Worm (Caenorhabditis elegans) whole organism, mixed stage, embryonic: ENCODE results near the gene ZK643.2.

Experiments
- M03D4.4 ChIP-seq: sonication (generic microtip); optimal IDR thresholded peaks from 2 replicates; lab custom pipeline; 2017; ENCODE audit warnings: mild to moderate bottlenecking, missing genetic modification characterization, missing compliant biosample characterization
- blmp-1 ChIP-seq: fragments of 150-350 bp; optimal IDR thresholded peaks from 2 replicates; lab custom pipeline; 2014; ENCODE audit warnings: missing biosample characterization, missing genetic modification characterization
- ceh-39 ChIP-seq: fragments of 150-350 bp; optimal IDR thresholded peaks from 2 replicates; lab custom pipeline; 2014; ENCODE audit warnings: missing biosample characterization, missing genetic modification characterization
- ceh-43 ChIP-seq: fragments of 200-800 bp; sonication (Bioruptor generic); optimal IDR thresholded peaks from 2 replicates; lab custom pipeline; 2018; ENCODE audit warnings: mild to moderate bottlenecking, missing genetic modification characterization, moderate library complexity, missing compliant biosample characterization
- ceh-83 ChIP-seq: fragments of 200-800 bp; sonication (Bioruptor generic); optimal IDR thresholded peaks from 2 replicates; lab custom pipeline; 2018; ENCODE audit warnings: mild to moderate bottlenecking, missing genetic modification characterization, missing compliant biosample characterization
- ces-1 ChIP-seq: fragments of 150-350 bp; optimal IDR thresholded peaks from 2 replicates; lab custom pipeline; 2014; ENCODE audit warnings: missing biosample characterization, missing genetic modification reagents, missing genetic modification characterization
- drap-1 ChIP-seq: fragments of 200-800 bp; sonication (Bioruptor generic); optimal IDR thresholded peaks from 3 replicates; lab custom pipeline; 2018; ENCODE audit warnings: mild to moderate bottlenecking, missing genetic modification characterization, missing compliant biosample characterization
- elt-1 ChIP-seq: sonication (generic microtip); optimal IDR thresholded peaks from 2 replicates; lab custom pipeline; 2017; ENCODE audit warnings: missing genetic modification characterization, mild to moderate bottlenecking, missing compliant biosample characterization, antibody characterized with exemption, moderate library complexity, borderline replicate concordance; ENCODE audit not compliant: insufficient read depth
- elt-3 ChIP-seq: fragments of 150-350 bp; optimal IDR thresholded peaks from 2 replicates; lab custom pipeline; 2014; ENCODE audit warnings: missing biosample characterization, missing genetic modification characterization
- flh-1 ChIP-seq: fragments of 200-800 bp; sonication (Bioruptor generic); optimal IDR thresholded peaks from 2 replicates; lab custom pipeline; 2018; ENCODE audit warnings: mild to moderate bottlenecking, missing genetic modification characterization, moderate library complexity, missing compliant biosample characterization
- hlh-1 ChIP-seq: fragments of 150-350 bp; optimal IDR thresholded peaks from 2 replicates; lab custom pipeline; 2014; ENCODE audit warnings: missing biosample characterization, missing genetic modification reagents, missing genetic modification characterization
- lin-13 ChIP-seq: fragments of 150-350 bp; optimal IDR thresholded peaks from 2 replicates; lab custom pipeline; 2014; ENCODE audit warnings: missing biosample characterization, missing genetic modification characterization
- lin-32 ChIP-seq: fragments of 200-800 bp; sonication (Bioruptor generic); optimal IDR thresholded peaks from 2 replicates; lab custom pipeline; 2018; ENCODE audit warnings: mild to moderate bottlenecking, missing genetic modification characterization, missing compliant biosample characterization
- mab-5 ChIP-seq: fragments of 150-350 bp; optimal IDR thresholded peaks from 2 replicates; lab custom pipeline; 2014; ENCODE audit warnings: missing biosample characterization, missing genetic modification characterization
- mep-1 ChIP-seq: fragments of 150-350 bp; optimal IDR thresholded peaks from 2 replicates; lab custom pipeline; 2017; ENCODE audit warnings: missing biosample characterization, missing genetic modification reagents, missing genetic modification characterization, inconsistent platforms
- mls-2 ChIP-seq: sonication (generic microtip); optimal IDR thresholded peaks from 2 replicates; lab custom pipeline; 2016; ENCODE audit warnings: mild to moderate bottlenecking, missing genetic modification characterization, moderate library complexity, missing compliant biosample characterization
- nhr-237 ChIP-seq: fragments of 150-350 bp; optimal IDR thresholded peaks from 2 replicates; lab custom pipeline; 2014; ENCODE audit warnings: missing biosample characterization, missing genetic modification characterization
- nhr-28 ChIP-seq: fragments of 150-350 bp; optimal IDR thresholded peaks from 2 replicates; lab custom pipeline; 2014; ENCODE audit warnings: missing biosample characterization, missing genetic modification characterization
- nhr-76 ChIP-seq: sonication (generic microtip); optimal IDR thresholded peaks from 2 replicates; lab custom pipeline; 2017; ENCODE audit warnings: missing biosample characterization, missing genetic modification characterization
- pha-4 ChIP-seq: fragments of 150-350 bp; optimal IDR thresholded peaks from 2 replicates; lab custom pipeline; 2018; ENCODE audit warnings: missing biosample characterization, missing genetic modification reagents, missing genetic modification characterization
- sem-2 ChIP-seq: fragments of 200-800 bp; sonication (Bioruptor generic); optimal IDR thresholded peaks from 2 replicates; lab custom pipeline; 2018; ENCODE audit warnings: mild to moderate bottlenecking, missing genetic modification characterization, missing compliant biosample characterization
- snpc-4 ChIP-seq: fragments of 150-350 bp; optimal IDR thresholded peaks from 2 replicates; lab custom pipeline; 2014; ENCODE audit warnings: missing biosample characterization, missing genetic modification characterization
- sptf-1 ChIP-seq: sonication (generic microtip); optimal IDR thresholded peaks from 2 replicates; lab custom pipeline; 2017; ENCODE audit warnings: mild to moderate bottlenecking, missing genetic modification characterization, moderate library complexity, missing compliant biosample characterization
- tbx-8 ChIP-seq: fragments of 200-800 bp; sonication (Bioruptor generic); optimal IDR thresholded peaks from 2 replicates; lab custom pipeline; 2018; ENCODE audit warnings: mild to moderate bottlenecking, missing genetic modification characterization, moderate library complexity, missing compliant biosample characterization
- unc-120 ChIP-seq: sonication (generic microtip); optimal IDR thresholded peaks from 2 replicates; lab custom pipeline; 2017; ENCODE audit warnings: missing genetic modification characterization, missing compliant biosample characterization; ENCODE audit not compliant: poor library complexity, severe bottlenecking
- unc-62 ChIP-seq: fragments of 150-350 bp; optimal IDR thresholded peaks from 2 replicates; lab custom pipeline; 2014; ENCODE audit warnings: missing biosample characterization, missing genetic modification reagents, missing genetic modification characterization
- zip-8 ChIP-seq: fragments of 150-350 bp; optimal IDR thresholded peaks from 2 replicates; lab custom pipeline; 2014; ENCODE audit warnings: missing biosample characterization, missing genetic modification characterization
- ztf-11 ChIP-seq: fragments of 150-350 bp; optimal IDR thresholded peaks from 2 replicates; lab custom pipeline; 2014; ENCODE audit warnings: missing biosample characterization, missing genetic modification characterization

Gene ZK643.2

DNA sequence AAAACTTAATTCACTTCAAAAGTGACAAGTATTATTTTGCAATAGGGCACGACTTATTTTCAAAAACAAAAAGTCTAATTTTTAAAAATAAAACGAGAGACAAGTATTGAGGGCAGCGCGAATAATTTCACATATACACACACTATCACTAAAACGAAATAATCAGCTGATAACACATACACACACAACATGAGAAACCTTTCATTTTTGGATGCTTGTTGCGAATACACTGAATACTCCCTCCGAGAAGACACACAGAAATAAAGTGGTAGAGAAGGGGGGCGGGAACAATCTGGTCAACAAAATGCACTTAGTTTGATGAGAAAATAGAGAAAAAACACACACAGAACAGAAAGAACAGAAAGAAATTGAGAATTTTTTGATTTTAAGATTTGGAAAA is 28.1 kb downstream of the ZK643.2 start:
- TF ChIP-seq sem-2: no peak
- TF ChIP-seq tbx-8: no peak
- no peak for TF ChIP-seq ceh-43 (GFP tag; lab: Kevin White, UChicago)

- TF ChIP-seq M03D4.4 (tag; lab: Kevin White, UChicago): no peak
- TF ChIP-seq flh-1: no peak
- TF ChIP-seq lin-32 (GFP tag; lab: Kevin White, UChicago): peak; percentile 27
- TF ChIP-seq unc-120 (tag; lab: Kevin White, UChicago): peak; percentile 56
- peak; percentile 6 for TF ChIP-seq nhr-237 (tag; lab: Kevin White, UChicago)
- TF ChIP-seq ces-1 (GFP tag; lab: Kevin White, UChicago): peak; percentile 86
- TF ChIP-seq unc-62 (GFP tag; lab: Kevin White, UChicago): peak; percentile 79
- TF ChIP-seq mls-2: peak; percentile 9
- TF ChIP-seq zip-8: no peak
- no peak for TF ChIP-seq tbx-8
- no peak for TF ChIP-seq pha-4
- TF ChIP-seq snpc-4 (tag; lab: Kevin White, UChicago): no peak
- no peak for TF ChIP-seq ceh-83 (GFP tag; lab: Kevin White, UChicago)
- TF ChIP-seq sptf-1 (tag; lab: Kevin White, UChicago): no peak
- TF ChIP-seq hlh-1 (tag; lab: Kevin White, UChicago): peak; percentile 93
- TF ChIP-seq ztf-11: no peak
- peak; percentile 1 for TF ChIP-seq mep-1 (tag; lab: Kevin White, UChicago)
Measured at ce11 chrIII:8984960-8985359, 28.6 kb downstream of the ZK643.2 start.

- TF ChIP-seq lin-32 (GFP tag; lab: Kevin White, UChicago): no peak
- TF ChIP-seq drap-1 (GFP tag; lab: Kevin White, UChicago): no peak
- TF ChIP-seq flh-1: no peak
- TF ChIP-seq nhr-76: no peak
Measured at ce11 chrIII:8985461-8985860, 29.1 kb downstream of the ZK643.2 start.

- TF ChIP-seq lin-32 (GFP tag; lab: Kevin White, UChicago) (no peak), snpc-4 (tag; lab: Kevin White, UChicago) (no peak), nhr-76 (no peak), ceh-39 (tag; lab: Kevin White, UChicago) (no peak)
Measured at ce11 chrIII:8985965-8986364, 29.6 kb downstream of the ZK643.2 start.

DNA sequence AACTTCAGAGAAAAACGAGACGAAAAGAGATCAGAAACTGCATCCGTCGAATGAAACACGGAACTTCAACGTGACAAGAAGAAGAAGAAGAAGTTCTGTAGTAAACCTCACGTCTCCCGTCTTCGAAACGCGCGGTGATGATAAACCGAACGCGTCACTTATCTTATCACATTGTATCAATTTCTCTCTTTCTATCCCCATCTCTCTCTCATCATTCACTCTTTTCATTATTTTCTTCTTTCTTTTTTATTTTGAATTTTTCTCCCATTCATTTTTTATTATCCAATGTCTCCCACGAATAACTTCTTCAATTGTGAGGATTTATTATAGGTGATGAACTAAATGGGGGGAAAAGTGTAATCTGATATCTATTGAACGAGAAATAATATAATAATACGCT is 30.5 kb downstream of the ZK643.2 start:
- no peak for TF ChIP-seq elt-1
- peak; percentile 5 for TF ChIP-seq hlh-1 (tag; lab: Kevin White, UChicago)
- TF ChIP-seq elt-3 (tag; lab: Kevin White, UChicago): peak; percentile 90

DNA sequence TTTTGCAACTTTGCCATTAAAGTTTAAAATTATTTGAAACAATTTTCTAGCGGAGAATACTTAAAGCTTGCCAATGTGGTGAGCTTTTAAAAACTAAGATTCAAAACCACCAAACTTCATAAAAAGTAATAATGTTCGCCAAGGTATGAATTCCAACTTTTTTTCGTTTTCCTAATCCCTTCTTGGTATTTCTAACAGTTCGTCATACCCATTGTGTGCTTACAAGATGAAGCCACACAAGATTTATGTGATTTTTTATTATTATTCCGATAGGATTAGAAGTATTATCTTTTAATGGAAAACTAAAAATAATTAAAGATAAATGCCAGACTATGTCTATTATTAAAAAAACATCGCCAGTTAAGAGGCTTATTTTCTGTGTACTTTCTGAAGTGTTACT is 31.7 kb downstream of the ZK643.2 start:
- no peak for TF ChIP-seq M03D4.4 (tag; lab: Kevin White, UChicago)
- no peak for TF ChIP-seq nhr-28 (tag; lab: Kevin White, UChicago)
- TF ChIP-seq blmp-1 (tag; lab: Kevin White, UChicago): no peak

DNA sequence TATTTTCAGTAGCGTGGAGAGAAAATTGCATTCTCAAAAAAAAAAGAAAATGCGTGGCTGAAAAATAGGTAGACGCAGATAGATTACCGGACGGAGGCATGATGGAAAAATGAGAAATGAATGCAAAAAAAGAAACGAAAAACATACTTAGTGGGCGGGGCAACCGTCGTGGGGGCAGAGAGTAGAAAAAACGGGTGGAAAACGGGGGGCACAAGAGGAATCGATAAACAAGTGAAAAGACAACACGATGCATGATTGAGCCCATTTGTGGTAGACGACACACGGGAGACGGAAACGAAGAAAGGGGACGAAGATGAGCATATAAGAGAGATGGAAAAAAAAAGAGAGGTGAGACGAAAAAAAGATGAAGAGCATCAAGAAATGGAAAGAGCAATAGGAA is 32.2 kb downstream of the ZK643.2 start:
- TF ChIP-seq pha-4 (no peak), ceh-39 (tag; lab: Kevin White, UChicago) (no peak), unc-120 (tag; lab: Kevin White, UChicago) (no peak), drap-1 (GFP tag; lab: Kevin White, UChicago) (no peak), nhr-237 (tag; lab: Kevin White, UChicago) (no peak), ceh-43 (GFP tag; lab: Kevin White, UChicago) (no peak), ces-1 (GFP tag; lab: Kevin White, UChicago) (no peak), lin-13 (tag; lab: Kevin White, UChicago) (no peak), mab-5 (tag; lab: Kevin White, UChicago) (no peak), snpc-4 (tag; lab: Kevin White, UChicago) (no peak), nhr-28 (tag; lab: Kevin White, UChicago) (no peak), M03D4.4 (tag; lab: Kevin White, UChicago) (no peak), tbx-8 (no peak), elt-1 (no peak), nhr-76 (no peak), mep-1 (tag; lab: Kevin White, UChicago) (no peak), mls-2 (no peak), ceh-83 (GFP tag; lab: Kevin White, UChicago) (no peak), flh-1 (no peak)
